Fruit fly (Drosophila melanogaster) whole organism, prepupa: ENCODE data around the gene br.

Experiments used
- Blimp-1 ChIP-seq: fragments of 200-800 bp; sonication (Bioruptor generic); optimal IDR thresholded peaks from 3 replicates; lab custom pipeline; 2017; ENCODE audit warnings: missing biosample characterization, missing genetic modification characterization, mild to moderate bottlenecking, moderate library complexity, missing genetic modification reagents
- CG10631 ChIP-seq: fragments of 200-800 bp; sonication (Bioruptor generic); optimal IDR thresholded peaks from 2 replicates; lab custom pipeline; 2016; ENCODE audit warnings: missing biosample characterization, missing genetic modification characterization
- CG11294 ChIP-seq: fragments of 200-800 bp; sonication (Bioruptor generic); IDR thresholded peaks from 2 replicates; pipeline ENCODE4 v1.3.6; 2022; ENCODE audit warnings: missing biosample characterization, missing genetic modification characterization
- CG15336 ChIP-seq: fragments of 200-800 bp; sonication (Bioruptor generic); IDR thresholded peaks from 2 replicates; pipeline ENCODE4 v1.3.6; 2022; ENCODE audit warnings: missing biosample characterization, missing genetic modification characterization
- CG1621 ChIP-seq: fragments of 200-800 bp; sonication (Bioruptor generic); optimal IDR thresholded peaks from 3 replicates; lab custom pipeline; 2018; ENCODE audit warnings: missing biosample characterization, mild to moderate bottlenecking, missing genetic modification characterization
- CG3032 ChIP-seq: fragments of 200-800 bp; optimal IDR thresholded peaks from 2 replicates; lab custom pipeline; 2019; ENCODE audit warnings: missing biosample characterization, mild to moderate bottlenecking, missing genetic modification characterization, moderate library complexity
- CG32006 ChIP-seq: fragments of 200-800 bp; sonication (Bioruptor generic); optimal IDR thresholded peaks from 3 replicates; lab custom pipeline; 2017; ENCODE audit warnings: missing biosample characterization, mild to moderate bottlenecking, missing genetic modification characterization
- CG3919 ChIP-seq: fragments of 200-800 bp; sonication (Bioruptor generic); optimal IDR thresholded peaks from 3 replicates; lab custom pipeline; 2016; ENCODE audit warnings: missing biosample characterization, missing genetic modification characterization
- CG4318 ChIP-seq: fragments of 200-800 bp; sonication (Bioruptor generic); optimal IDR thresholded peaks from 3 replicates; lab custom pipeline; 2017; ENCODE audit warnings: missing biosample characterization, mild to moderate bottlenecking, missing genetic modification characterization
- CG6276 ChIP-seq: fragments of 200-800 bp; sonication (Bioruptor generic); optimal IDR thresholded peaks from 2 replicates; lab custom pipeline; 2017; ENCODE audit warnings: missing biosample characterization, mild to moderate bottlenecking, missing genetic modification characterization
- CG6792 ChIP-seq: fragments of 200-800 bp; sonication (Bioruptor generic); optimal IDR thresholded peaks from 3 replicates; lab custom pipeline; 2016; ENCODE audit warnings: missing biosample characterization, missing genetic modification characterization
- CG6808 ChIP-seq: fragments of 200-800 bp; sonication (Bioruptor generic); optimal IDR thresholded peaks from 3 replicates; lab custom pipeline; 2017; ENCODE audit warnings: missing biosample characterization, missing genetic modification characterization, mild to moderate bottlenecking, moderate library complexity, missing genetic modification reagents
- CG6854 ChIP-seq: fragments of 200-800 bp; sonication (Bioruptor generic); optimal IDR thresholded peaks from 2 replicates; lab custom pipeline; 2017; ENCODE audit warnings: missing biosample characterization, mild to moderate bottlenecking, missing genetic modification characterization
- CG7368 ChIP-seq: fragments of 200-800 bp; sonication (Bioruptor generic); optimal IDR thresholded peaks from 3 replicates; lab custom pipeline; 2016; ENCODE audit warnings: missing biosample characterization, missing genetic modification characterization
- CG8119 ChIP-seq: fragments of 200-800 bp; sonication (Bioruptor generic); IDR thresholded peaks from 3 replicates; pipeline ENCODE4 v1.3.6; 2022; ENCODE audit warnings: missing biosample characterization, missing genetic modification characterization
- CG8319 ChIP-seq: fragments of 200-800 bp; sonication (Bioruptor generic); optimal IDR thresholded peaks from 3 replicates; lab custom pipeline; 2016; ENCODE audit warnings: missing biosample characterization, missing genetic modification characterization
- CG8632 ChIP-seq: fragments of 200-800 bp; sonication (Bioruptor generic); optimal IDR thresholded peaks from 3 replicates; lab custom pipeline; 2016; ENCODE audit warnings: missing biosample characterization, missing genetic modification characterization
- CG9139 ChIP-seq: fragments of 200-800 bp; sonication (Bioruptor generic); optimal IDR thresholded peaks from 3 replicates; lab custom pipeline; 2017; ENCODE audit warnings: missing biosample characterization, mild to moderate bottlenecking, missing genetic modification characterization
- Eip75B ChIP-seq: fragments of 200-800 bp; sonication (Bioruptor generic); optimal IDR thresholded peaks from 3 replicates; lab custom pipeline; 2016; ENCODE audit warnings: missing biosample characterization, missing genetic modification characterization
- Eip78C ChIP-seq: fragments of 200-800 bp; sonication (Bioruptor generic); peaks from one replicate; lab custom pipeline; 2016; ENCODE audit warnings: missing biosample characterization, missing genetic modification characterization
- Eip93F ChIP-seq: fragments of 200-800 bp; sonication (Bioruptor generic); optimal IDR thresholded peaks from 2 replicates; lab custom pipeline; 2016; ENCODE audit warnings: missing biosample characterization, mild to moderate bottlenecking, missing genetic modification characterization
- Ets21C ChIP-seq: fragments of 200-800 bp; sonication (Bioruptor generic); optimal IDR thresholded peaks from 3 replicates; lab custom pipeline; 2016; ENCODE audit warnings: missing biosample characterization, missing genetic modification characterization
- Hr4 ChIP-seq: fragments of 200-800 bp; sonication (Bioruptor generic); optimal IDR thresholded peaks from 3 replicates; lab custom pipeline; 2016; ENCODE audit warnings: missing biosample characterization, missing genetic modification characterization
- OdsH ChIP-seq: fragments of 200-800 bp; sonication (Bioruptor generic); optimal IDR thresholded peaks from 3 replicates; lab custom pipeline; 2016; ENCODE audit warnings: missing biosample characterization, missing genetic modification characterization
- achi ChIP-seq: fragments of 200-800 bp; sonication (Bioruptor generic); optimal IDR thresholded peaks from 3 replicates; lab custom pipeline; 2016; ENCODE audit warnings: missing biosample characterization, missing genetic modification characterization
- acj6 ChIP-seq: fragments of 200-800 bp; sonication (Bioruptor generic); optimal IDR thresholded peaks from 3 replicates; lab custom pipeline; 2016; ENCODE audit warnings: missing biosample characterization, missing genetic modification characterization
- cyc ChIP-seq: fragments of 200-800 bp; sonication (Bioruptor generic); optimal IDR thresholded peaks from 3 replicates; lab custom pipeline; 2016; ENCODE audit warnings: missing biosample characterization, missing genetic modification characterization
- dac ChIP-seq: fragments of 200-800 bp; sonication (Bioruptor generic); optimal IDR thresholded peaks from 2 replicates; lab custom pipeline; 2017; ENCODE audit warnings: missing biosample characterization, mild to moderate bottlenecking, missing genetic modification characterization
- eg ChIP-seq: fragments of 200-800 bp; sonication (Bioruptor generic); IDR thresholded peaks from 3 replicates; pipeline ENCODE4 v1.3.6; 2022; ENCODE audit warnings: missing biosample characterization, missing genetic modification characterization
- esn ChIP-seq: fragments of 200-800 bp; sonication (Bioruptor generic); optimal IDR thresholded peaks from 2 replicates; lab custom pipeline; 2016; ENCODE audit warnings: missing biosample characterization, mild to moderate bottlenecking, missing genetic modification characterization, moderate library complexity
- fkh ChIP-seq: fragments of 200-800 bp; sonication (Bioruptor generic); optimal IDR thresholded peaks from 3 replicates; lab custom pipeline; 2017; ENCODE audit warnings: missing biosample characterization, mild to moderate bottlenecking, missing genetic modification characterization, moderate library complexity
- lz ChIP-seq: fragments of 200-800 bp; sonication (Bioruptor generic); optimal IDR thresholded peaks from 3 replicates; lab custom pipeline; 2016; ENCODE audit warnings: missing biosample characterization, missing genetic modification characterization
- pdm3 ChIP-seq: fragments of 200-800 bp; sonication (Bioruptor generic); optimal IDR thresholded peaks from 3 replicates; lab custom pipeline; 2016; ENCODE audit warnings: missing biosample characterization, missing genetic modification characterization
- salr ChIP-seq, 2 experiments: fragments of 200-800 bp; sonication (Bioruptor generic); optimal IDR thresholded peaks; 3 replicates each; lab custom pipeline; 2016 to 2018; ENCODE audit warnings: missing biosample characterization in 2 of 2, missing genetic modification characterization in 2 of 2, mild to moderate bottlenecking in 1 of 2
- spab ChIP-seq: fragments of 200-800 bp; sonication (Bioruptor generic); optimal IDR thresholded peaks from 2 replicates; lab custom pipeline; 2017; ENCODE audit warnings: missing biosample characterization, mild to moderate bottlenecking, missing genetic modification characterization, missing genetic modification reagents
- svp ChIP-seq: fragments of 200-800 bp; sonication (Bioruptor generic); peaks from one replicate; lab custom pipeline; 2016; ENCODE audit warnings: missing biosample characterization, missing genetic modification characterization
- vri ChIP-seq: fragments of 200-800 bp; sonication (Bioruptor generic); optimal IDR thresholded peaks from 3 replicates; lab custom pipeline; 2016; ENCODE audit warnings: missing biosample characterization, mild to moderate bottlenecking, missing genetic modification characterization

The br gene

DNA sequence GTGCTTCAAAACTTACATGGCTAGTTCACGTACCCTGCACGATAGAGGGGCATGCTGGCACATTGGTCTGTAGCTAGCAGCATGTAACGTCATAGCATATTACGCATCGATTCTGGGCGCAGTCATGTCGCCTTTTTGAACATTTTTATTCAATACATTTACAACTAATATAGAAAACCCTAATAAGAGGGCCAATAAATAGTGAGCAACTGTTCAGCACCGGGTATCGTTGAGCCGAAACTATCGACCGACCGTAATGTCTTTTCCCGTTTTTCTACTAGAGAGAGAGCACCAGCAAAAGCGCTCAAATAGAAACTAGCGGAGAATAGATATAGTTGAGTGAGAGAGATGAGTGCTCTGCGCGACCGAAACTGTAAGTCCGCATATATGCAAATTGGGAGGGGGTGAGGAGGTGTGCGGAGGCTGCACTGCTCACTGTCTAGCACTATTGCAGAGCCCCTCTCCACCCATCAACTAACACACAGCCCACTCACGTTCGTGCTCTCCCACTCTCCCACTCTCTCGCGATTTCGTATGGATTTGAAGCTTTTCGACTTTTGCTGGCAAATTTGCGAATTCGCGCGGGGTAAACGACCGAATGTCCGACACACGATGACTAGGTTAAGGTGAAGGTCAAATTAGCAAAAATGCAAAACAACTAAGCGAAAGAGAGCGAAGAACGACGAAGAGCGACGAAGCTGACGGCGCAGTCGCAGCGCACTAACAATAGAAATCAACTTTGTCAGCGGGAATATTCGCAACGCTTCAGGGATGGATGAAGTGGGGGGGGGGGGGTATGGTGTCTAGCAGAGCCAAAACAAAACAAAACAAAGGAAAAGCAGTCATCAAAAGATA lies 44.0 kb downstream of the br start (continued):
- peak; percentile 79 for TF ChIP-seq Eip78C
- peak; percentile 95 for TF ChIP-seq Hr4
- TF ChIP-seq salr (GFP tag; optimal IDR thresholded peaks at IDR 0.05; lab: Kevin White, UChicago): peak in 1 of 2 experiments; percentile 76
- TF ChIP-seq pdm3 (GFP tag; lab: Kevin White, UChicago): peak; percentile 87
- TF ChIP-seq CG6808 (GFP tag; lab: Kevin White, UChicago): no peak
- TF ChIP-seq CG32006 (GFP tag; lab: Kevin White, UChicago): peak; percentile 97
- peak; percentile 91 for TF ChIP-seq CG4318
- no peak for TF ChIP-seq CG3032
- peak; percentile 79 for TF ChIP-seq achi
- TF ChIP-seq vri (GFP tag; lab: Kevin White, UChicago): no peak
- no peak for TF ChIP-seq esn (GFP tag; lab: Kevin White, UChicago)
- TF ChIP-seq fkh (GFP tag; lab: Kevin White, UChicago): peak; percentile 16
- TF ChIP-seq Eip75B (GFP tag; lab: Kevin White, UChicago): peak; percentile 38
- no peak for TF ChIP-seq CG9139 (GFP tag; lab: Kevin White, UChicago)
- no peak for TF ChIP-seq CG8319
- TF ChIP-seq acj6 (GFP tag; lab: Kevin White, UChicago): peak; percentile 67
- no peak for TF ChIP-seq CG6792 (GFP tag; lab: Kevin White, UChicago)
- TF ChIP-seq CG8632 (GFP tag; lab: Kevin White, UChicago): no peak
- peak; percentile 92 for TF ChIP-seq CG6276 (GFP tag; lab: Kevin White, UChicago)
- no peak for TF ChIP-seq cyc (GFP tag; lab: Kevin White, UChicago)
- no peak for TF ChIP-seq spab (GFP tag; lab: Kevin White, UChicago)
- TF ChIP-seq svp (GFP tag; lab: Kevin White, UChicago): peak; percentile 56
- TF ChIP-seq CG3919 (GFP tag; lab: Kevin White, UChicago): peak; percentile 70
- TF ChIP-seq OdsH (GFP tag; lab: Kevin White, UChicago): peak; percentile 82
- no peak for TF ChIP-seq Eip93F
- no peak for TF ChIP-seq CG7368
- peak; percentile 96 for TF ChIP-seq CG15336 (GFP tag; lab: Robert Waterston, UW)
- no peak for TF ChIP-seq Blimp-1 (GFP tag; lab: Kevin White, UChicago)
- peak; percentile 91 for TF ChIP-seq dac (GFP tag; lab: Kevin White, UChicago)
- no peak for TF ChIP-seq Ets21C
- peak; percentile 88 for TF ChIP-seq CG11294

DNA sequence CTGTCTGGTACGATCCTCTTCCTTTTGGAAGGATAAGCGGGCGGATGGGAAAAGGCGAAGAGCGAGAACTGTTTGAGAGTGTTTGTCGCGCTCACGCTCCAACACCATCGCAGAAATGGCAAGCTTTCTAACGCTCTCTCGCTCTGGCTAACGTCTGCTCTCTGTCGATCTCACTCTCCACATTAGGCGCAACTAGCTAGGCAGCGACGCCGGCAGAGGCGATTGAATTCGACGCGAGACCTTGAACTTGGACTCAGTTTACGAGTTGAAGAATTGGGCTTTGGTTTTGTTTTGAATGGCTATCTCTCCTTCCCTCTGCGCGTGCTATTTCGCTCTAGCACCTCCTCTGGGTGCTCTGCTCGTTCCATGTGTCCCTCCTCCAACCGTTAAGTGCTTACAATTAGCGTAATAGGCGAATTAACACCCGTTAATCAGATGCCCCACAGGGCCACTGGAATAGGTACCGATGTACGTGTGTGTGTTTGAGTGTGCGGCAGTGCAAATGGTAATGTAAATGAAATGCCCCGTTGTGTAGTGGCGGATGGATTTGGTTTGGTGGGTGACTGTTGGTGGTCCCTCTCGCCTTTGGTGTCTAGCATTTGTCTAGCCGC lies 44.9 kb downstream of the br start:
- TF ChIP-seq lz (GFP tag; lab: Kevin White, UChicago) (no peak), CG11294 (no peak), vri (GFP tag; lab: Kevin White, UChicago) (peak; percentile 42), CG1621 (tag; lab: Kevin White, UChicago) (no peak), Eip93F (no peak)

DNA sequence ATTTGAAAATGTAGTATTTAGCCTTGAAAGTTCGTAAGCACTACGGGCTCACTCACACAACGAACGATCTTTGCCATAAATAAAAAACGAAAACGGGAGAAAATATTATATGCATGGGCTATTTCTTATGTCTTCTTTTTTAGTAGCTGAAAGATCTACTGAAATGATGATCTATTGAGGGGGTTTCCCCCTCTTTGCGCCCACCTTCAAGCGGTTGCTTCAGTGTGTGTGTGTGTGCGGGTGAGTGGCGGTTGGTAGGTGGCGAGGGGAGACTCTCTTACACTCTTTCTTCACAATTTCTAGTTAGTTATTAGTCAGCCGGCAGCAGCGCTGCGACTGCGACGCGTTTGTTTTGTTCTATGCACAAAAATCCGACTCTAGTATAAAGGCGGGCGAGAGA lies 46.5 kb downstream of the br start:
- TF ChIP-seq acj6 (GFP tag; lab: Kevin White, UChicago): no peak
- no peak for TF ChIP-seq svp (GFP tag; lab: Kevin White, UChicago)
- TF ChIP-seq CG6854 (GFP tag; lab: Kevin White, UChicago): no peak
- no peak for TF ChIP-seq pdm3 (GFP tag; lab: Kevin White, UChicago)
- no peak for TF ChIP-seq CG10631 (GFP tag; lab: Kevin White, UChicago)
- no peak for TF ChIP-seq CG8119 (GFP tag; lab: Robert Waterston, UW)
- TF ChIP-seq cyc (GFP tag; lab: Kevin White, UChicago): no peak
- TF ChIP-seq eg (GFP tag; lab: Robert Waterston, UW): no peak
- TF ChIP-seq CG6792 (GFP tag; lab: Kevin White, UChicago): no peak
